Worm (Caenorhabditis elegans): Measurements from ENCODE around the gene fbxb-11.

ce11 chrII:1724314-1724713 lies at the start of gene fbxb-11:
- TF ChIP-seq lsy-2 (tag; optimal IDR thresholded peaks at IDR 0.05): no peak
- no peak for TF ChIP-seq hlh-17 (GFP tag; optimal IDR thresholded peaks at IDR 0.05; ENCODE audit: borderline replicate concordance)
- no peak for TF ChIP-seq Y116A8C.19 (tag; optimal IDR thresholded peaks at IDR 0.05; ENCODE audit: borderline replicate concordance)
- TF ChIP-seq elt-3 (tag; optimal IDR thresholded peaks at IDR 0.05): no peak
- TF ChIP-seq hpl-2 (GFP tag; optimal IDR thresholded peaks at IDR 0.05): no peak
- TF ChIP-seq pag-3 (tag; optimal IDR thresholded peaks at IDR 0.05; ENCODE audit: borderline replicate concordance, insufficient read depth): no peak
- TF ChIP-seq jun-1 (tag; optimal IDR thresholded peaks at IDR 0.05): no peak
- TF ChIP-seq nhr-76 (tag; optimal IDR thresholded peaks at IDR 0.05): no peak
- no peak for TF ChIP-seq ama-1 (optimal IDR thresholded peaks at IDR 0.05)
